Fruit fly (Drosophila melanogaster) whole organism, prepupa: ENCODE data around the gene Csl4.

Source experiments
- Blimp-1 ChIP-seq: fragments of 200-800 bp; sonication (Bioruptor generic); optimal IDR thresholded peaks from 3 replicates; lab custom pipeline; 2017; ENCODE audit warnings: missing biosample characterization, missing genetic modification characterization, mild to moderate bottlenecking, moderate library complexity, missing genetic modification reagents
- CG11294 ChIP-seq: fragments of 200-800 bp; sonication (Bioruptor generic); IDR thresholded peaks from 2 replicates; pipeline ENCODE4 v1.3.6; 2022; ENCODE audit warnings: missing biosample characterization, missing genetic modification characterization
- CG11902 ChIP-seq: fragments of 200-800 bp; sonication (Bioruptor generic); optimal IDR thresholded peaks from 3 replicates; lab custom pipeline; 2016; ENCODE audit warnings: missing biosample characterization, missing genetic modification characterization
- CG34406 ChIP-seq: fragments of 200-800 bp; sonication (Bioruptor generic); optimal IDR thresholded peaks from 3 replicates; lab custom pipeline; 2016; ENCODE audit warnings: missing biosample characterization, missing genetic modification characterization
- CG4318 ChIP-seq: fragments of 200-800 bp; sonication (Bioruptor generic); optimal IDR thresholded peaks from 3 replicates; lab custom pipeline; 2017; ENCODE audit warnings: missing biosample characterization, mild to moderate bottlenecking, missing genetic modification characterization
- CG6163 ChIP-seq: fragments of 200-800 bp; sonication (Bioruptor generic); IDR thresholded peaks from 3 replicates; pipeline ENCODE4 v1.3.6; 2022; ENCODE audit warnings: missing biosample characterization, missing genetic modification characterization
- CG6276 ChIP-seq: fragments of 200-800 bp; sonication (Bioruptor generic); optimal IDR thresholded peaks from 2 replicates; lab custom pipeline; 2017; ENCODE audit warnings: missing biosample characterization, mild to moderate bottlenecking, missing genetic modification characterization
- CG6792 ChIP-seq: fragments of 200-800 bp; sonication (Bioruptor generic); optimal IDR thresholded peaks from 3 replicates; lab custom pipeline; 2016; ENCODE audit warnings: missing biosample characterization, missing genetic modification characterization
- CG6854 ChIP-seq: fragments of 200-800 bp; sonication (Bioruptor generic); optimal IDR thresholded peaks from 2 replicates; lab custom pipeline; 2017; ENCODE audit warnings: missing biosample characterization, mild to moderate bottlenecking, missing genetic modification characterization
- CG7368 ChIP-seq: fragments of 200-800 bp; sonication (Bioruptor generic); optimal IDR thresholded peaks from 3 replicates; lab custom pipeline; 2016; ENCODE audit warnings: missing biosample characterization, missing genetic modification characterization
- CG9139 ChIP-seq: fragments of 200-800 bp; sonication (Bioruptor generic); optimal IDR thresholded peaks from 3 replicates; lab custom pipeline; 2017; ENCODE audit warnings: missing biosample characterization, mild to moderate bottlenecking, missing genetic modification characterization
- Eip78C ChIP-seq: fragments of 200-800 bp; sonication (Bioruptor generic); peaks from one replicate; lab custom pipeline; 2016; ENCODE audit warnings: missing biosample characterization, missing genetic modification characterization
- Eip93F ChIP-seq: fragments of 200-800 bp; sonication (Bioruptor generic); optimal IDR thresholded peaks from 2 replicates; lab custom pipeline; 2016; ENCODE audit warnings: missing biosample characterization, mild to moderate bottlenecking, missing genetic modification characterization
- Ets96B ChIP-seq: fragments of 200-800 bp; optimal IDR thresholded peaks from 2 replicates; lab custom pipeline; 2019; ENCODE audit warnings: missing biosample characterization, mild to moderate bottlenecking, missing genetic modification characterization, moderate library complexity
- Gug ChIP-seq: fragments of 200-800 bp; sonication (Bioruptor generic); IDR thresholded peaks from 2 replicates; pipeline ENCODE4 v1.3.6; 2022; ENCODE audit warnings: missing biosample characterization, missing genetic modification characterization
- Hr38 ChIP-seq: sonication (Bioruptor generic); optimal IDR thresholded peaks from 2 replicates; lab custom pipeline; 2016; ENCODE audit warnings: missing biosample characterization, missing genetic modification characterization
- Hr4 ChIP-seq: fragments of 200-800 bp; sonication (Bioruptor generic); optimal IDR thresholded peaks from 3 replicates; lab custom pipeline; 2016; ENCODE audit warnings: missing biosample characterization, missing genetic modification characterization
- Lpt ChIP-seq: fragments of 200-800 bp; sonication (Bioruptor generic); optimal IDR thresholded peaks from 3 replicates; lab custom pipeline; 2016; ENCODE audit warnings: missing biosample characterization, missing genetic modification characterization
- Sox102F ChIP-seq: fragments of 200-800 bp; sonication (Bioruptor generic); optimal IDR thresholded peaks from 2 replicates; lab custom pipeline; 2016; ENCODE audit warnings: missing biosample characterization, mild to moderate bottlenecking, missing genetic modification characterization
- Sox14 ChIP-seq: fragments of 200-800 bp; sonication (Bioruptor generic); optimal IDR thresholded peaks from 3 replicates; lab custom pipeline; 2016; ENCODE audit warnings: missing biosample characterization, missing genetic modification characterization
- achi ChIP-seq: fragments of 200-800 bp; sonication (Bioruptor generic); optimal IDR thresholded peaks from 3 replicates; lab custom pipeline; 2016; ENCODE audit warnings: missing biosample characterization, missing genetic modification characterization
- acj6 ChIP-seq: fragments of 200-800 bp; sonication (Bioruptor generic); optimal IDR thresholded peaks from 3 replicates; lab custom pipeline; 2016; ENCODE audit warnings: missing biosample characterization, missing genetic modification characterization
- dsx ChIP-seq: fragments of 200-800 bp; optimal IDR thresholded peaks from 3 replicates; lab custom pipeline; 2019; ENCODE audit warnings: missing biosample characterization, mild to moderate bottlenecking, missing genetic modification characterization, moderate library complexity; ENCODE audit not compliant: poor library complexity, severe bottlenecking
- eg ChIP-seq: fragments of 200-800 bp; sonication (Bioruptor generic); IDR thresholded peaks from 3 replicates; pipeline ENCODE4 v1.3.6; 2022; ENCODE audit warnings: missing biosample characterization, missing genetic modification characterization
- esn ChIP-seq: fragments of 200-800 bp; sonication (Bioruptor generic); optimal IDR thresholded peaks from 2 replicates; lab custom pipeline; 2016; ENCODE audit warnings: missing biosample characterization, mild to moderate bottlenecking, missing genetic modification characterization, moderate library complexity
- fd85E ChIP-seq: fragments of 200-800 bp; sonication (Bioruptor generic); optimal IDR thresholded peaks from 3 replicates; lab custom pipeline; 2016; ENCODE audit warnings: missing biosample characterization, missing genetic modification characterization
- fkh ChIP-seq: fragments of 200-800 bp; sonication (Bioruptor generic); optimal IDR thresholded peaks from 3 replicates; lab custom pipeline; 2017; ENCODE audit warnings: missing biosample characterization, mild to moderate bottlenecking, missing genetic modification characterization, moderate library complexity
- lz ChIP-seq: fragments of 200-800 bp; sonication (Bioruptor generic); optimal IDR thresholded peaks from 3 replicates; lab custom pipeline; 2016; ENCODE audit warnings: missing biosample characterization, missing genetic modification characterization
- spab ChIP-seq: fragments of 200-800 bp; sonication (Bioruptor generic); optimal IDR thresholded peaks from 2 replicates; lab custom pipeline; 2017; ENCODE audit warnings: missing biosample characterization, mild to moderate bottlenecking, missing genetic modification characterization, missing genetic modification reagents
- svp ChIP-seq: fragments of 200-800 bp; sonication (Bioruptor generic); peaks from one replicate; lab custom pipeline; 2016; ENCODE audit warnings: missing biosample characterization, missing genetic modification characterization

Csl4 gene

DNA sequence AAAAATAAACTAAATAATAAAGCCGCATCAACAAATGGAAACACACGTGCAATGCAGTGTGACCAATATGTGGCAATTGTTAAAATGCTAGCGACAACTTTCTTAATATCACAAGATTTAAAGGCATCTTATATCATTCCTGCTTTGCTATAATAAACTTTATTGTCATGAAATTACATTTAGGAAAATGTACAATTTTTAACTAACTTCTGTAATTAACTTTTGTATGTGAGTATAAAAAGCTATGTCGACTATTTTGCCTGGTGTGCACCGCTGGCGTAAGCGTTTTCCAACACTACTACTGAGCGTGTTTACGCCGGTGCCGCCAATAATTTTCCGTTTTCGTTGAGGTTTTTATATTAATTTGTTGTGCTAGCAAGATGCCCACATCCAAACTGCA is at the start of gene Csl4, which contains the start of gene Nup160 (continued):
- no peak for TF ChIP-seq Ets96B (tag; lab: Kevin White, UChicago)
- TF ChIP-seq Eip93F (GFP tag; lab: Kevin White, UChicago), result peak; percentile 31
- TF ChIP-seq esn (GFP tag; lab: Kevin White, UChicago), result peak; percentile 87
- TF ChIP-seq dsx, result no peak
- no peak for TF ChIP-seq CG6854 (GFP tag; lab: Kevin White, UChicago)
- TF ChIP-seq Eip78C (GFP tag; lab: Kevin White, UChicago), result no peak
- TF ChIP-seq Blimp-1 (GFP tag; lab: Kevin White, UChicago), result no peak
- TF ChIP-seq, all 60 proteins: peak for 19

DNA sequence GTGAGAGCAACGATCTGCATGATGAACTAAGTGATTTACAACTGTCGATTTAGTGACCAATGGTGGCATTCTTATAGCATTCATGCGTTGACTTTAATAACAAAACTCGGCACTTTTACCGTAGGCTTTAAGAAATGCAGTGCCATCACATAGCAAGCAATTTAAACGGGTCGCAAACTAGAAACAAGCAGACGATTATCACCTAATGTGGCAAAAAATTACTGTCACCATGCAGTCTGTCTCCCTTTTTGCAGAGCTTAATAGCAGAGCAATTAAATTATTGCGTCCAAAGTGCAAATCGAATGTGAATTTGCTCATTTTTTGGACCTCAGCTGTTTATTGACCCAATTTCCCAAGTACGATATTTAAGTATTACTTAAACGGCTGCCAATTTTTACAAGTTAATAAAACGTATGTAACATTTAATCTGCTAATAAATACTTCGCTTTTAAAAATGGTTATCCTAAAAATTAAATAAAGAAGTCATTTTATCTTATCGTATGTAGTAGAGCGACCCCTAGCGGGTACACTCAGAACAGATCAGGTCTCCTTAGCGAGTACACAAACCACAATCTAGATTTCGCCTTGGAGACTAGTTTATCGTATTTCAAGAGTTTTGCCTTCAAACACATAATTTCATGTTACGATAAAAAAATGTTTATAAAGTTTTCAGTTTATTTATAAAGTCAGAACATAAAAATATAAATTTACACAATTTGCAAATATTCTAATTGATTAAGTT is 48.4 kb upstream of the Csl4 start, which contains the start of gene Vm32E:
Gene Vm32E (minus strand): TSS at position 51 of the 742 bp plus-strand sequence.
- TF ChIP-seq CG4318 (GFP tag; lab: Kevin White, UChicago), result no peak
- peak; percentile 34 for TF ChIP-seq Eip78C (GFP tag; lab: Kevin White, UChicago)
- TF ChIP-seq CG6276 (GFP tag; lab: Kevin White, UChicago), result peak; percentile 7
- TF ChIP-seq spab (GFP tag; lab: Kevin White, UChicago), result no peak

DNA sequence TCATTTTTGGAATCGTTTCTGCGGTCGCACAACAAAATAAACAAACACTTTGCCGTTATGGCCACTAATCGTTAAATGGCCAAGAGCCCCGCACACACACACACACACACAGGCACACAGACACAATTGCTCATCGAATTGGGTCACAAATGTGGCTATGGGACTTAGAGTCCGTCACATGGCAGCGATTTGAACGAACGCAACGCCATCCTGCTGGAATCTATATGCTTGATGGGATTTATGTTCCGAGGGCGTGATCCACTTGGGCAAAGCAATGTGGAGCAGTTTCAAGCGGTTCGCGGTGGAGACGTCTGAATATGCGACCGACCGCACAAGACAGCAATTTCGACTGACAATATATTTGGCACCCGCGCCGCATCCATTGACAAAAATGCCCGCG is 47.2 kb upstream of the Csl4 start:
- TF ChIP-seq CG11294 (GFP tag; lab: Robert Waterston, UW) (no peak), Eip93F (GFP tag; lab: Kevin White, UChicago) (no peak), CG34406 (no peak), CG9139 (GFP tag; lab: Kevin White, UChicago) (no peak), eg (0 out of 3 replicates have a peak, but pooled peaks have one; percentile 18), Sox14 (GFP tag; lab: Kevin White, UChicago) (no peak)

- peak; percentile 9 for TF ChIP-seq Hr4 (GFP tag; lab: Kevin White, UChicago)
- TF ChIP-seq CG6163 (GFP tag; lab: Robert Waterston, UW), result no peak
- peak; percentile 32 for TF ChIP-seq Eip78C (GFP tag; lab: Kevin White, UChicago)
- no peak for TF ChIP-seq CG7368 (GFP tag; lab: Kevin White, UChicago)
- no peak for TF ChIP-seq esn (GFP tag; lab: Kevin White, UChicago)
- TF ChIP-seq Hr38, result no peak
- no peak for TF ChIP-seq Lpt (GFP tag; lab: Kevin White, UChicago)
- TF ChIP-seq svp (GFP tag; lab: Kevin White, UChicago), result peak; percentile 12
- TF ChIP-seq CG11902 (GFP tag; lab: Kevin White, UChicago), result no peak
- no peak for TF ChIP-seq CG6792 (GFP tag; lab: Kevin White, UChicago)
- no peak for TF ChIP-seq CG6276 (GFP tag; lab: Kevin White, UChicago)
Measured at dm6 chr2L:11169904-11170303, 46.5 kb upstream of the Csl4 start.

- TF ChIP-seq eg, result 0 out of 3 replicates have a peak, but pooled peaks have one; percentile 9
- no peak for TF ChIP-seq lz (GFP tag; lab: Kevin White, UChicago)
- TF ChIP-seq fd85E (GFP tag; lab: Kevin White, UChicago), result no peak
- TF ChIP-seq Gug (GFP tag; lab: Robert Waterston, UW), result no peak
- TF ChIP-seq fkh (GFP tag; lab: Kevin White, UChicago), result no peak
- peak; percentile 1 for TF ChIP-seq achi (GFP tag; lab: Kevin White, UChicago)
- no peak for TF ChIP-seq Sox102F
- TF ChIP-seq acj6, result no peak
- peak; percentile 23 for TF ChIP-seq svp (GFP tag; lab: Kevin White, UChicago)
- no peak for TF ChIP-seq Eip93F (GFP tag; lab: Kevin White, UChicago)
- TF ChIP-seq, all 60 proteins: peak for 3
Measured at dm6 chr2L:11168684-11169549, 45.5 kb upstream of the Csl4 start.
